Worm (Caenorhabditis elegans) whole organism, L2 larva: ENCODE measurements around the gene pef-1.

Experiments
- alr-1 ChIP-seq: fragments of 150-350 bp; optimal IDR thresholded peaks from 2 replicates; lab custom pipeline; 2014; ENCODE audit warnings: missing biosample characterization, missing genetic modification characterization
- aly-2 ChIP-seq: fragments of 150-350 bp; optimal IDR thresholded peaks from 2 replicates; lab custom pipeline; 2014; ENCODE audit warnings: missing biosample characterization, missing genetic modification characterization
- ceh-82 ChIP-seq: fragments of 150-350 bp; optimal IDR thresholded peaks from 2 replicates; lab custom pipeline; 2014; ENCODE audit warnings: missing biosample characterization, missing genetic modification characterization
- elt-3 ChIP-seq: sonication (generic microtip); optimal IDR thresholded peaks from 2 replicates; lab custom pipeline; 2017; ENCODE audit warnings: missing biosample characterization, missing genetic modification characterization
- mdl-1 ChIP-seq, 2 experiments: fragments of 150-350 bp in 1 of 2; sonication (generic microtip) in 1 of 2; optimal IDR thresholded peaks; 2 replicates each; lab custom pipeline; 2017; ENCODE audit warnings: missing biosample characterization in 2 of 2, missing genetic modification characterization in 2 of 2
- nhr-11 ChIP-seq: fragments of 150-350 bp; optimal IDR thresholded peaks from 2 replicates; lab custom pipeline; 2014; ENCODE audit warnings: missing biosample characterization, missing genetic modification characterization
- nhr-12 ChIP-seq: fragments of 150-350 bp; optimal IDR thresholded peaks from 2 replicates; lab custom pipeline; 2014; ENCODE audit warnings: missing biosample characterization, missing genetic modification characterization
- nhr-23 ChIP-seq: fragments of 150-350 bp; optimal IDR thresholded peaks from 2 replicates; lab custom pipeline; 2014; ENCODE audit warnings: missing biosample characterization, missing genetic modification reagents, missing genetic modification characterization
- ztf-11 ChIP-seq: sonication (generic microtip); optimal IDR thresholded peaks from 2 replicates; lab custom pipeline; 2017; ENCODE audit warnings: missing biosample characterization, missing genetic modification characterization

- no peak for TF ChIP-seq aly-2
- TF ChIP-seq nhr-12 (tag; lab: Kevin White, UChicago), result no peak
- TF ChIP-seq elt-3 (tag; lab: Kevin White, UChicago), result no peak
- TF ChIP-seq alr-1 (tag; lab: Kevin White, UChicago), result no peak
- no peak for TF ChIP-seq mdl-1 (tag; optimal IDR thresholded peaks at IDR 0.05; lab: Kevin White, UChicago)
- TF ChIP-seq nhr-11, result no peak
- no peak for TF ChIP-seq ztf-11
- TF ChIP-seq nhr-23 (tag; lab: Kevin White, UChicago), result no peak
- TF ChIP-seq ceh-82 (tag; lab: Kevin White, UChicago), result no peak
Measured at ce11 chrIII:900134-900533, 26.0 kb downstream of the pef-1 start.
